Worm (Caenorhabditis elegans): ENCODE results near the gene F54F11.1.

Gene F54F11.1

DNA sequence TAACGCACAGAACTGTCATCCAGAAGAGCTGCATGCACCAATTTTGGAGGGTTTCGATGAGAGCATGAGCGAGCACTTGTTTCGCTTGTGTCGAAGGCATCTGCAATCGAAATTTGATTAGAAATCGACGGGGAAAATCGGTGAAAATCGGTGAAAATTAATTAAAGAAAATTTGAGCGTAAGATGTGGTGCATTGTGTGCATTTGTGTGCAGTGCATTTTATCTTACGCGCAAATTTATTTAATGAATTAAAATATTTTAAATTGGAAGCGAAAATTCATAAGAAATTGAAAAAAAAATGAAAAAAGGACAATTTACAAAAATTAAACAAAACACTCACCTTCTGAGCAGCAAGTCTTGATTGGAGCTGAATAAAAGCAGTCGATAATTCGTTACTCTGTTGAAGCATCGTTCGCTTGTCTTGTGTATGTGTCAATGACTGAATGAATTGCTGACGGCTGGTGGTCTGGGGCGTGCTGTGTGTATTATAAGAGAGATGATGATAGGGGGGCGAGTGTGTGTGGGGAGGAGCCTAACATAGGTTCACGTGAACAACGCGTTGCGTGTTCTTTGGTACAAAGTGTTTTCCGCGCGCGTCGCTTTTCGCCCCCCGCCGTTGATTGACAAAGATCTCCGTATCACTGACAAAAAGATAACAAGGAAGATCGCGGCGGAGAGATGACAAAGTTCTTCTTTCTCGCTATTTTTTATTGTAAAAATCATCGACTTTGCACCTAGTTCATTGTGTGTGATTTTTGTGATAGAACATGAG lies 42.0 kb upstream of the F54F11.1 start (continued):
- no peak for TF ChIP-seq fkh-4 (tag; optimal IDR thresholded peaks at IDR 0.05; ENCODE audit: borderline replicate concordance)
- no peak for TF ChIP-seq nhr-77 (tag; optimal IDR thresholded peaks at IDR 0.05)
- peak; percentile 95 for TF ChIP-seq lin-14 (GFP tag; optimal IDR thresholded peaks at IDR 0.05)
- no peak for TF ChIP-seq egl-13 (tag; optimal IDR thresholded peaks at IDR 0.05)
- no peak for TF ChIP-seq nhr-84 (tag; optimal IDR thresholded peaks at IDR 0.05)
- TF ChIP-seq lin-35 (GFP tag; optimal IDR thresholded peaks at IDR 0.05): peak; percentile 39 to 65
- TF ChIP-seq snpc-4 (tag; optimal IDR thresholded peaks at IDR 0.05): no peak
- no peak for TF ChIP-seq ceh-63 (GFP tag; optimal IDR thresholded peaks at IDR 0.05)
- no peak for TF ChIP-seq nhr-76 (tag; optimal IDR thresholded peaks at IDR 0.05)
- no peak for TF ChIP-seq nhr-12 (tag; optimal IDR thresholded peaks at IDR 0.05)
- TF ChIP-seq aha-1 (tag; optimal IDR thresholded peaks at IDR 0.05): no peak
- TF ChIP-seq zip-4 (GFP tag; optimal IDR thresholded peaks at IDR 0.05): peak; percentile 15
- TF ChIP-seq snu-23 (GFP tag; optimal IDR thresholded peaks at IDR 0.05): peak; percentile 89
- TF ChIP-seq rnt-1 (tag; optimal IDR thresholded peaks at IDR 0.05): peak; percentile 85
- TF ChIP-seq nhr-85 (tag): peak; percentile 95
- peak; percentile 24 for TF ChIP-seq nhr-11 (tag; optimal IDR thresholded peaks at IDR 0.05)
- no peak for TF ChIP-seq nhr-237 (tag; optimal IDR thresholded peaks at IDR 0.05)
- peak; percentile 87 for TF ChIP-seq ama-1 (optimal IDR thresholded peaks at IDR 0.05)
- peak; percentile 71 for TF ChIP-seq nhr-47 (tag; optimal IDR thresholded peaks at IDR 0.05)
- no peak for TF ChIP-seq Y116A8C.19 (tag; optimal IDR thresholded peaks at IDR 0.05; ENCODE audit: borderline replicate concordance)
- no peak for TF ChIP-seq hpl-2 (GFP tag; optimal IDR thresholded peaks at IDR 0.05)
- TF ChIP-seq alr-1 (tag; optimal IDR thresholded peaks at IDR 0.05; ENCODE audit: borderline replicate concordance): no peak
- TF ChIP-seq unc-98 (GFP tag; IDR thresholded peaks at IDR 0.05): peak; percentile 26; the same call in 1 of the 2 replicates
- TF ChIP-seq C04F5.9 (tag; optimal IDR thresholded peaks at IDR 0.05): peak; percentile 13
- TF ChIP-seq ceh-90 (tag; optimal IDR thresholded peaks at IDR 0.05): no peak
- no peak for TF ChIP-seq aly-2 (tag; optimal IDR thresholded peaks at IDR 0.05)
- no peak for TF ChIP-seq ces-1 (GFP tag; optimal IDR thresholded peaks at IDR 0.05)
- peak; percentile 91 for TF ChIP-seq nhr-20 (tag; optimal IDR thresholded peaks at IDR 0.05)
- TF ChIP-seq sup-37 (GFP tag; optimal IDR thresholded peaks at IDR 0.05): peak; percentile 38
- TF ChIP-seq nhr-71 (tag; optimal IDR thresholded peaks at IDR 0.05): peak; percentile 92
- TF ChIP-seq mef-2 (tag; optimal IDR thresholded peaks at IDR 0.05): peak; percentile 37
- peak; percentile 9 to 37 for TF ChIP-seq efl-1 (optimal IDR thresholded peaks at IDR 0.05)
- peak; percentile 3 to 87 for TF ChIP-seq efl-1 (GFP tag; optimal IDR thresholded peaks at IDR 0.05 in 1 of 2)
- TF ChIP-seq elt-2 (tag; optimal IDR thresholded peaks at IDR 0.05): peak; percentile 82
- peak; percentile 24 to 79 (median 56) for TF ChIP-seq elt-3 (tag; optimal IDR thresholded peaks at IDR 0.05)
- no peak for TF ChIP-seq unc-30 (tag; optimal IDR thresholded peaks at IDR 0.05)
- TF ChIP-seq skn-1 (tag; optimal IDR thresholded peaks at IDR 0.05): peak; percentile 60
- TF ChIP-seq blmp-1 (tag; optimal IDR thresholded peaks at IDR 0.05): peak; percentile 75
- TF ChIP-seq ceh-88 (GFP tag; IDR thresholded peaks at IDR 0.05): peak; percentile 59; the same call in 1 of the 2 replicates
- peak; percentile 76 for TF ChIP-seq ztf-4 (tag; optimal IDR thresholded peaks at IDR 0.05)
- peak; percentile 10 to 45 (median 30) for TF ChIP-seq dpl-1 (GFP tag; optimal IDR thresholded peaks at IDR 0.05)
- peak; percentile 48 for TF ChIP-seq xbp-1 (tag; optimal IDR thresholded peaks at IDR 0.05)
- TF ChIP-seq ets-5 (GFP tag; IDR thresholded peaks at IDR 0.05): no peak

DNA sequence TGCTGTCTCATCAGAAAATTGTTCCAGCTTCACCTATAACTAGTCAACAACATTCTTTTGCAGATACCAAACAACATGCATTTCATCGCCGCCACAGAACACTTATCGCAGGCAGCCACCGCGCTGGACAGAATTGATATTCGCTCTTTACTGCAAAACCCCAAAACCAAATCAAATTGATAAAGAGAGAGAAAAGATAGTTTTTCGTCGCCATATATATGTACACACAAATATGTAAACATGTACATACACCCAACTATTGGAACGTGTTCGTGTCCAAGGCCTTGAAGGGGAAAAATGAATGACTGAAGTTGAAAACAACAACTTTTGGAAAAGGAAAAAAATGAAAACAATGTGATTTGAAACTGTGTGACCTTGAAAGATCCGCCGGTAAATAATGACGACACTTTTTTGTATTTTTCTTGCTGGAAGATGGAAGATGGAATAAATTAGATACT lies 38.3 kb upstream of the F54F11.1 start:
- TF ChIP-seq mdl-1 (tag; optimal IDR thresholded peaks at IDR 0.05): peak in 1 of 2 experiments; percentile 4
- no peak for TF ChIP-seq unc-86 (tag; optimal IDR thresholded peaks at IDR 0.05)
- TF ChIP-seq lsy-2 (tag; optimal IDR thresholded peaks at IDR 0.05): peak in 1 of 2 experiments; percentile 0
- peak; percentile 88 for TF ChIP-seq nhr-85 (tag)
- TF ChIP-seq blmp-1 (tag; optimal IDR thresholded peaks at IDR 0.05): peak; percentile 26
- TF ChIP-seq elt-2 (tag; optimal IDR thresholded peaks at IDR 0.05): peak; percentile 73
- peak; percentile 60 for TF ChIP-seq mep-1 (tag; optimal IDR thresholded peaks at IDR 0.05)
- peak; percentile 54 for TF ChIP-seq lin-14 (GFP tag; optimal IDR thresholded peaks at IDR 0.05)
- TF ChIP-seq nhr-77 (tag; optimal IDR thresholded peaks at IDR 0.05): no peak
